Worm (Caenorhabditis elegans): ENCODE data around the gene C14A6.13.

C14A6.13 gene

ce11 chrV:18191128-18191527 is 30.0 kb upstream of the C14A6.13 start, which contains the start of gene clec-42:
TSS of gene clec-42 (plus strand) at chrV:18191412.
- TF ChIP-seq efl-1 (optimal IDR thresholded peaks at IDR 0.05) (no peak), efl-1 (GFP tag; optimal IDR thresholded peaks at IDR 0.05 in 1 of 2) (peak in 1 of 2 experiments; percentile 8), nhr-90 (tag; optimal IDR thresholded peaks at IDR 0.05; ENCODE audit: poor library complexity) (peak; percentile 2), elt-2 (tag; optimal IDR thresholded peaks at IDR 0.05) (peak; percentile 88), ama-1 (optimal IDR thresholded peaks at IDR 0.05) (no peak), snu-23 (GFP tag; optimal IDR thresholded peaks at IDR 0.05) (no peak), F16B12.6 (tag; optimal IDR thresholded peaks at IDR 0.05) (no peak)

- TF ChIP-seq skn-1 (tag; optimal IDR thresholded peaks at IDR 0.05): no peak
- TF ChIP-seq efl-1 (optimal IDR thresholded peaks at IDR 0.05): no peak
- TF ChIP-seq efl-1 (GFP tag; optimal IDR thresholded peaks at IDR 0.05 in 1 of 2): no peak
- no peak for TF ChIP-seq ceh-82 (tag; optimal IDR thresholded peaks at IDR 0.05)
- no peak for TF ChIP-seq mab-9 (GFP tag; IDR thresholded peaks at IDR 0.05)
- TF ChIP-seq nhr-71 (tag; optimal IDR thresholded peaks at IDR 0.05): no peak
- TF ChIP-seq unc-86 (tag; optimal IDR thresholded peaks at IDR 0.05): no peak
- TF ChIP-seq tbx-2 (tag; optimal IDR thresholded peaks at IDR 0.05): no peak
These were observed 28.1 kb upstream of the C14A6.13 start, which contains the start of gene clec-246 for ce11 chrV:18189181-18189580. TSS of gene clec-246 (plus strand) at chrV:18189481.

ce11 chrV:18188328-18188727 is 27.2 kb upstream of the C14A6.13 start, which contains the start of gene clec-245:
TSS of gene clec-245 (minus strand) at chrV:18188428.
- TF ChIP-seq swsn-7 (tag; optimal IDR thresholded peaks at IDR 0.05) (no peak), unc-86 (tag; optimal IDR thresholded peaks at IDR 0.05) (no peak), nhr-85 (tag) (peak; percentile 60), zip-4 (GFP tag; optimal IDR thresholded peaks at IDR 0.05) (no peak)

- TF ChIP-seq blmp-1 (tag; optimal IDR thresholded peaks at IDR 0.05): no peak
- TF ChIP-seq fos-1 (tag; optimal IDR thresholded peaks at IDR 0.05): no peak
- no peak for TF ChIP-seq aha-1 (tag; optimal IDR thresholded peaks at IDR 0.05)
- TF ChIP-seq ceh-63 (GFP tag; optimal IDR thresholded peaks at IDR 0.05): no peak
- no peak for TF ChIP-seq nhr-12 (tag; optimal IDR thresholded peaks at IDR 0.05)
- no peak for TF ChIP-seq pax-3 (tag; optimal IDR thresholded peaks at IDR 0.05)
- no peak for TF ChIP-seq egl-27 (tag; optimal IDR thresholded peaks at IDR 0.05)
- no peak for TF ChIP-seq nhr-85 (tag)
- no peak for TF ChIP-seq rnt-1 (tag; optimal IDR thresholded peaks at IDR 0.05)
- TF ChIP-seq lsy-2 (tag; optimal IDR thresholded peaks at IDR 0.05): no peak
- TF ChIP-seq pqm-1 (tag; optimal IDR thresholded peaks at IDR 0.05): no peak
- TF ChIP-seq ces-1 (GFP tag; optimal IDR thresholded peaks at IDR 0.05): no peak
- TF ChIP-seq mef-2 (tag; optimal IDR thresholded peaks at IDR 0.05): no peak
- no peak for TF ChIP-seq nhr-11 (tag; optimal IDR thresholded peaks at IDR 0.05)
These were observed 23.8 kb upstream of the C14A6.13 start, which contains the start of gene C31G12.3 for ce11 chrV:18184910-18185309. TSS of gene C31G12.3 (plus strand) at chrV:18185210.

DNA sequence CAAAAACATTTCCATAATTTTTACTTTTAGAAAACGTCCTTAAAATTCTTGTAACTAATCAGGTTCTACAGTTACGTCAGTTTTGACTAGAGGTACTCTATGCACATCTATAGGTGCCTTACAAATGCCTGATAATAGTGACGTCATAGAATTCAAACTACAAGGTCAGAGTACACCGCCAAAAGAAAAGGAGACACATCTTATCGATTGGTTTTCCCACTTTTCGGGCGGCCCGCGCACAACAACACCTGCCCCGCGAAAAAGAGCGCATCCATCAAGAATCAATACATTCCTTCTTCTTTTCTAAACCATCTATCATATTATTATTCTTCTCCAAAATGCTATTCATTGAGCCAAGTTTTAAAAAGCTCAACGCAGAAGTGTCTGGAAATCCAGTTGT is 18.5 kb upstream of the C14A6.13 start, which contains the start of gene C31G12.1:
Gene C31G12.1, plus strand, starts transcription at position 301 of the 400 bp plus-strand sequence.
- TF ChIP-seq nhr-90 (tag; optimal IDR thresholded peaks at IDR 0.05; ENCODE audit: poor library complexity) (no peak), alr-1 (tag; optimal IDR thresholded peaks at IDR 0.05; ENCODE audit: borderline replicate concordance) (no peak), efl-3 (GFP tag; optimal IDR thresholded peaks at IDR 0.05) (no peak), ets-5 (GFP tag; IDR thresholded peaks at IDR 0.05) (no peak), nhr-28 (tag; optimal IDR thresholded peaks at IDR 0.05) (no peak), lin-14 (GFP tag; optimal IDR thresholded peaks at IDR 0.05) (no peak), nhr-76 (tag; optimal IDR thresholded peaks at IDR 0.05) (no peak), blmp-1 (tag; optimal IDR thresholded peaks at IDR 0.05) (no peak), fkh-10 (GFP tag; optimal IDR thresholded peaks at IDR 0.05) (no peak), pqm-1 (tag; optimal IDR thresholded peaks at IDR 0.05) (no peak), nhr-11 (tag; optimal IDR thresholded peaks at IDR 0.05) (no peak), tlp-1 (tag; optimal IDR thresholded peaks at IDR 0.05) (no peak), mef-2 (tag; optimal IDR thresholded peaks at IDR 0.05) (no peak), fkh-8 (tag; optimal IDR thresholded peaks at IDR 0.05) (no peak)
